Worm (Caenorhabditis elegans) whole organism, late embryonic: ENCODE results near the gene dhs-12.

Experiments used
- C38D4.7 ChIP-seq: fragments of 200-800 bp; sonication (Bioruptor generic); optimal IDR thresholded peaks from 2 replicates; lab custom pipeline; 2018; ENCODE audit warnings: mild to moderate bottlenecking, missing genetic modification characterization, moderate library complexity, missing compliant biosample characterization
- F13H6.1 ChIP-seq: sonication (generic microtip); optimal IDR thresholded peaks from 2 replicates; lab custom pipeline; 2016; ENCODE audit warnings: missing genetic modification characterization, missing compliant biosample characterization
- K02D7.2 ChIP-seq: sonication (generic microtip); optimal IDR thresholded peaks from 2 replicates; lab custom pipeline; 2017; ENCODE audit warnings: mild to moderate bottlenecking, missing genetic modification characterization, missing compliant biosample characterization
- K09A11.1 ChIP-seq: sonication (generic microtip); optimal IDR thresholded peaks from 2 replicates; lab custom pipeline; 2017; ENCODE audit warnings: antibody characterized with exemption, mild to moderate bottlenecking, missing genetic modification characterization, missing compliant biosample characterization; ENCODE audit not compliant: insufficient read depth
- Y22D7AL.16 ChIP-seq: sonication (generic microtip); optimal IDR thresholded peaks from 2 replicates; lab custom pipeline; 2016; ENCODE audit warnings: missing genetic modification characterization, missing compliant biosample characterization
- ceh-19 ChIP-seq: fragments of 200-800 bp; sonication (Bioruptor generic); optimal IDR thresholded peaks from 2 replicates; lab custom pipeline; 2018; ENCODE audit warnings: mild to moderate bottlenecking, missing genetic modification characterization, missing compliant biosample characterization
- ceh-2 ChIP-seq: sonication (generic microtip); optimal IDR thresholded peaks from 2 replicates; lab custom pipeline; 2016; ENCODE audit warnings: missing genotype, missing genetic modification characterization, missing compliant biosample characterization
- ceh-22 ChIP-seq: sonication (generic microtip); optimal IDR thresholded peaks from 2 replicates; lab custom pipeline; 2017; ENCODE audit warnings: missing biosample characterization, missing genetic modification characterization
- ceh-34 ChIP-seq: sonication (generic microtip); optimal IDR thresholded peaks from 2 replicates; lab custom pipeline; 2016; ENCODE audit warnings: mild to moderate bottlenecking, missing genetic modification characterization, missing compliant biosample characterization
- ceh-6 ChIP-seq: fragments of 200-800 bp; sonication (Bioruptor generic); optimal IDR thresholded peaks from 2 replicates; lab custom pipeline; 2018; ENCODE audit warnings: mild to moderate bottlenecking, missing genetic modification characterization, missing compliant biosample characterization
- ceh-9 ChIP-seq: sonication (generic microtip); optimal IDR thresholded peaks from 2 replicates; lab custom pipeline; 2016; ENCODE audit warnings: mild to moderate bottlenecking, missing genetic modification characterization, inconsistent platforms, missing compliant biosample characterization
- dve-1 ChIP-seq: sonication (generic microtip); optimal IDR thresholded peaks from 2 replicates; lab custom pipeline; 2017; ENCODE audit warnings: antibody characterized with exemption, mild to moderate bottlenecking, missing genetic modification characterization, missing compliant biosample characterization
- elt-2 ChIP-seq: sonication (generic microtip); optimal IDR thresholded peaks from 2 replicates; lab custom pipeline; 2016; ENCODE audit warnings: missing genetic modification reagents, missing genetic modification characterization, missing compliant biosample characterization
- ets-4 ChIP-seq: sonication (generic microtip); optimal IDR thresholded peaks from 2 replicates; lab custom pipeline; 2016; ENCODE audit warnings: missing genetic modification characterization, missing compliant biosample characterization
- fkh-6 ChIP-seq: sonication (generic microtip); optimal IDR thresholded peaks from 2 replicates; lab custom pipeline; 2016; ENCODE audit warnings: missing genetic modification characterization, missing compliant biosample characterization
- hlh-13 ChIP-seq: fragments of 200-800 bp; sonication (Bioruptor generic); optimal IDR thresholded peaks from 2 replicates; lab custom pipeline; 2018; ENCODE audit warnings: mild to moderate bottlenecking, missing genetic modification characterization, missing compliant biosample characterization
- hlh-15 ChIP-seq: sonication (generic microtip); optimal IDR thresholded peaks from 2 replicates; lab custom pipeline; 2016; ENCODE audit warnings: missing genetic modification characterization, missing compliant biosample characterization
- hlh-6 ChIP-seq: sonication (generic microtip); optimal IDR thresholded peaks from 2 replicates; lab custom pipeline; 2016; ENCODE audit warnings: missing genotype, missing genetic modification characterization, missing compliant biosample characterization
- nhr-11 ChIP-seq: fragments of 150-350 bp; optimal IDR thresholded peaks from 2 replicates; lab custom pipeline; 2014; ENCODE audit warnings: missing biosample characterization, missing genetic modification characterization
- nhr-232 ChIP-seq: sonication (generic microtip); optimal IDR thresholded peaks from 2 replicates; lab custom pipeline; 2016; ENCODE audit warnings: missing genetic modification characterization, missing compliant biosample characterization
- pha-2 ChIP-seq: sonication (generic microtip); optimal IDR thresholded peaks from 2 replicates; lab custom pipeline; 2017; ENCODE audit warnings: mild to moderate bottlenecking, missing genetic modification characterization, missing compliant biosample characterization
- pha-4 ChIP-seq: fragments of 150-350 bp; optimal IDR thresholded peaks from 2 replicates; lab custom pipeline; 2018; ENCODE audit warnings: missing biosample characterization, missing genetic modification reagents, missing genetic modification characterization
- pqm-1 ChIP-seq: sonication (generic microtip); optimal IDR thresholded peaks from 2 replicates; lab custom pipeline; 2016; ENCODE audit warnings: missing genetic modification characterization, missing compliant biosample characterization
- pros-1 ChIP-seq: fragments of 150-350 bp; optimal IDR thresholded peaks from 2 replicates; lab custom pipeline; 2014; ENCODE audit warnings: missing biosample characterization, missing genetic modification reagents, missing genetic modification characterization
- rnt-1 ChIP-seq: sonication (generic microtip); optimal IDR thresholded peaks from 2 replicates; lab custom pipeline; 2016; ENCODE audit warnings: missing genetic modification characterization, missing compliant biosample characterization
- sox-2 ChIP-seq: fragments of 200-800 bp; sonication (Bioruptor generic); IDR thresholded peaks from 2 replicates; pipeline ENCODE4 v1.3.6; 2022; ENCODE audit warnings: missing genetic modification reagents, missing genetic modification characterization, missing compliant biosample characterization
- sox-4 ChIP-seq: sonication (generic microtip); optimal IDR thresholded peaks from 2 replicates; lab custom pipeline; 2017; ENCODE audit warnings: mild to moderate bottlenecking, missing genetic modification characterization, inconsistent platforms, missing compliant biosample characterization
- syd-9 ChIP-seq: sonication (generic microtip); optimal IDR thresholded peaks from 2 replicates; lab custom pipeline; 2016; ENCODE audit warnings: mild to moderate bottlenecking, missing genetic modification characterization, moderate library complexity, missing compliant biosample characterization
- ttx-3 ChIP-seq: sonication (generic microtip); optimal IDR thresholded peaks from 2 replicates; lab custom pipeline; 2016; ENCODE audit warnings: missing genetic modification reagents, missing genetic modification characterization, missing compliant biosample characterization
- unc-3 ChIP-seq, 2 experiments: fragments of 200-800 bp in 1 of 2; sonication (Bioruptor generic) in 1 of 2; sonication (generic microtip) in 1 of 2; conservative IDR thresholded peaks in 1 of 2; optimal IDR thresholded peaks in 1 of 2; 2 replicates each; pipeline versions ENCODE4 v1.3.6 to Lab custom; 2016 to 2022; ENCODE audit warnings: missing compliant biosample characterization in 2 of 2, missing genetic modification characterization in 2 of 2, missing genetic modification reagents in 1 of 2
- unc-42 ChIP-seq: sonication (generic microtip); optimal IDR thresholded peaks from 2 replicates; lab custom pipeline; 2016; ENCODE audit warnings: missing genotype, missing genetic modification characterization, missing compliant biosample characterization
- unc-55 ChIP-seq: sonication (generic microtip); optimal IDR thresholded peaks from 2 replicates; lab custom pipeline; 2017; ENCODE audit warnings: missing biosample characterization, missing genetic modification reagents, missing genetic modification characterization
- zip-5 ChIP-seq: sonication (generic microtip); optimal IDR thresholded peaks from 2 replicates; lab custom pipeline; 2016; ENCODE audit warnings: missing genetic modification characterization, missing compliant biosample characterization
- ztf-16 ChIP-seq: sonication (generic microtip); optimal IDR thresholded peaks from 2 replicates; lab custom pipeline; 2017; ENCODE audit warnings: missing genetic modification characterization, missing compliant biosample characterization

Gene dhs-12

DNA sequence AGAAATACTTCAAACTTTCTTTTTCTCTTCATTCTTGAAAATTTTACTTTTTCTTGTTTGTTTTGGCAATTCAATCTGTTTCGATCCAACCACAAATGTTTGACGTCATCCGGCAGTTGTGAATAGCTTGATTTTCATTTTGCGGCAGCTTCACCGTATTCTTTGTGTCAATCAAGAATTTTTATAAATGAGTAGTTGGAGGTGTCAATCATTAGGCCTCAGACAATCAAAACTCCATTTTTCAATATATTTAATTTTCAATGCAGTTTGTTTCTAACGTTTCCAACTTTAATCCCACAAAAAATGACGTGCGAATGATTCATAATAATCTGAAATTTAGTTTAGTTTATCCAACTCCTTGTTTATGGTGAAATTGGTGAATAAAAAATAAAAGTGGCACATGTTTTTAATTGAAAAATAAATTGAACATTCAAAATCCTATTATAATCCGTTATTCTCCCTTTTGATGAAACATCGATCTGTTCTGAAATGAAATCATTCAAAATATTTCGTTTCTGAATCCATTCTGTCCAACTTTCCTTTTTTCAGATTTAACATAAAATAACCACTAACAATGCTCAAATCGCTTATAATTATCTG, 15.3 kb downstream of the dhs-12 start, which contains the start of gene ttr-53:
TSS of gene ttr-53 (plus strand) at position 550 of the 600 bp plus-strand sequence.
- no peak for TF ChIP-seq F13H6.1 (tag; lab: Kevin White, UChicago)
- no peak for TF ChIP-seq ztf-16 (tag; lab: Kevin White, UChicago)
- TF ChIP-seq ceh-19: no peak
- TF ChIP-seq C38D4.7: no peak

DNA sequence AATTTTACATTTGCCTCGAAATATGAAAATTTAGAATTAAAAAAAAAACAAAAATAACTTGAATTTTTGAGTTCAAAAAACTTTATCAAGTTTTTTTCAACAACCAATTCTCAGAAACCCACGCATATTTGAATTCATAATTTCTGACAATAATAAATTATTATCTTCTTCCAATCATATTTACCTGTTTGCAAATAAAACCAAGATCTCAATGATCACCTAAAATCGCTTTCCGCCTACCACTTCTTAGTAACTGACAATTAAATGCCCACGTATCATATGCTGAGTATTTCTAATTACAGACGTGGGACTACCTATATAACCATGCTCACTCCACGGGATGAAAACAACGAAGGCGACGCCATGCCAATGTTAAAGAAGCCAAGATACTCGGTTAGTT, 19.5 kb downstream of the dhs-12 start, which contains the start of gene pps-1:
TSS of gene pps-1 (plus strand) at position 301 of the 400 bp plus-strand sequence.
- no peak for TF ChIP-seq pha-2 (tag; lab: Kevin White, UChicago)
- no peak for TF ChIP-seq ztf-16 (tag; lab: Kevin White, UChicago)
- no peak for TF ChIP-seq fkh-6 (tag; lab: Kevin White, UChicago)
- no peak for TF ChIP-seq Y22D7AL.16 (tag; lab: Kevin White, UChicago)
- no peak for TF ChIP-seq hlh-15 (tag; lab: Kevin White, UChicago)
- TF ChIP-seq sox-2 (GFP tag; lab: Robert Waterston, UW): no peak
- TF ChIP-seq hlh-13 (GFP tag; lab: Kevin White, UChicago): no peak
- no peak for TF ChIP-seq ttx-3 (tag; lab: Kevin White, UChicago)
- TF ChIP-seq ceh-34: no peak
- TF ChIP-seq pros-1: no peak
- TF ChIP-seq dve-1: no peak
- TF ChIP-seq unc-3 (GFP tag; conservative IDR thresholded peaks at IDR 0.05; lab: Robert Waterston, UW): no peak
- no peak for TF ChIP-seq unc-3 (tag; optimal IDR thresholded peaks at IDR 0.05; lab: Kevin White, UChicago)
- TF ChIP-seq ceh-9: no peak
- no peak for TF ChIP-seq zip-5 (tag; lab: Kevin White, UChicago)
- no peak for TF ChIP-seq sox-4 (tag; lab: Kevin White, UChicago)
- TF ChIP-seq pqm-1 (tag; lab: Kevin White, UChicago): no peak
- TF ChIP-seq rnt-1: no peak
- TF ChIP-seq hlh-6: no peak
- no peak for TF ChIP-seq unc-55 (GFP tag; lab: Kevin White, UChicago)

DNA sequence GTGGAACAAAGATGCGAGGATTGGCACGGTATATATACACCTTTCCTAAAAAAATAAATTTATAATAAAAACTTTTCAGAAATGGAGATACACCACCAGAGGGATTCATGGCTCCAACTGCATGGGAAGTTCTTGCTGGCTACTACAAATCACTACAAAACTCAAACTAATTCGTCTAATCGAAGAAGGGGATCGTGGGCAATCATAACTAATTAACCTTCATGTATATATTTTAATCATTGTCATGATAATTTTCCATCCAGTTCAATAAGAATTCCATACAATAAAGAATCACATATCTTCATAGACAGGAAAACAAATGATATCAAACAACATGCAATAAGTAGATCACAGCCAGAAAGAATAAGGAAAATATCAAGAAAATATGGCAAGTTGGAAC, 21.8 kb downstream of the dhs-12 start:
- TF ChIP-seq ceh-2 (tag; lab: Kevin White, UChicago): no peak
- no peak for TF ChIP-seq syd-9 (tag; lab: Kevin White, UChicago)
- no peak for TF ChIP-seq nhr-11 (tag; lab: Kevin White, UChicago)
- TF ChIP-seq pha-2 (tag; lab: Kevin White, UChicago): no peak
- no peak for TF ChIP-seq K02D7.2 (tag; lab: Kevin White, UChicago)
- TF ChIP-seq pros-1: no peak
- TF ChIP-seq pha-4 (tag; lab: Kevin White, UChicago): no peak
- TF ChIP-seq K09A11.1 (tag; lab: Kevin White, UChicago): no peak
- no peak for TF ChIP-seq zip-5 (tag; lab: Kevin White, UChicago)
- no peak for TF ChIP-seq dve-1
- no peak for TF ChIP-seq ceh-6 (GFP tag; lab: Kevin White, UChicago)
- TF ChIP-seq ets-4 (tag; lab: Kevin White, UChicago): no peak
- no peak for TF ChIP-seq nhr-232 (tag; lab: Kevin White, UChicago)
- TF ChIP-seq elt-2 (tag; lab: Kevin White, UChicago): no peak
- TF ChIP-seq ceh-22 (tag; lab: Kevin White, UChicago): no peak
- TF ChIP-seq unc-42 (tag; lab: Kevin White, UChicago): no peak
- TF ChIP-seq, all 69 proteins: peak for 0

DNA sequence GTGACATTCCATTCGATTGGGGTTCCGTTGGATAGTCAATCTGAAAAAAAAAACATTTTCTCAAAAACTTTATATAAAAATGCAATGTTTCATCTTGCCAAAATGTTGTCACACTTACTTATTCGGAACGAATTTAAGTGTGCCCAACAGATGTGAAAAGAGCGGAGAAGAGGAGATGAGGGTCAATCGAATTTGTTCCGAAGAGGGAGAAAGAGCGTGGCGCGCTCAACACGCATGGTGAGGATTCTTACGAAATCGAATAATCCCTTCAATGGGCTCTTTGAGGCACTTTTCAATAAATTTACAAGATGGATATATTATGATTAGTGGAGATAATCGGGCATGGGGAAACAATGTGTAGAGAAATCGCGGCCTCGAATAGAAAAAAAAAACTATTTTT, 28.6 kb downstream of the dhs-12 start:
- TF ChIP-seq nhr-232 (tag; lab: Kevin White, UChicago) (no peak), K09A11.1 (tag; lab: Kevin White, UChicago) (no peak), unc-42 (tag; lab: Kevin White, UChicago) (peak; percentile 100)
